Fruit fly (Drosophila melanogaster) whole organism, embryonic: ENCODE data around the gene Naa20A.
A peak's percentile ranks its signal among the peaks of the same experiment; 100 is the strongest.

Experiments used
- Asciz ChIP-seq: fragments of 200-800 bp; sonication (Bioruptor generic); optimal IDR thresholded peaks from 2 replicates; lab custom pipeline; 2017; ENCODE audit warnings: missing biosample characterization, mild to moderate bottlenecking, missing genetic modification characterization, missing genetic modification reagents
- B-H2 ChIP-seq: fragments of 200-800 bp; sonication (Bioruptor generic); optimal IDR thresholded peaks from 2 replicates; lab custom pipeline; 2018; ENCODE audit warnings: missing biosample characterization, mild to moderate bottlenecking, missing genetic modification characterization
- CG10267 ChIP-seq: fragments of 200-800 bp; sonication (Bioruptor generic); optimal IDR thresholded peaks from 2 replicates; lab custom pipeline; 2018; ENCODE audit warnings: missing biosample characterization, mild to moderate bottlenecking, missing genetic modification characterization, moderate library complexity
- CG11398 ChIP-seq: fragments of 200-800 bp; sonication (Bioruptor generic); optimal IDR thresholded peaks from 2 replicates; lab custom pipeline; 2016; ENCODE audit warnings: missing biosample characterization, missing genetic modification characterization
- CG12071 ChIP-seq: fragments of 200-800 bp; sonication (Bioruptor generic); optimal IDR thresholded peaks from 3 replicates; lab custom pipeline; 2018; ENCODE audit warnings: missing biosample characterization, mild to moderate bottlenecking, missing genetic modification characterization
- CG12104 ChIP-seq: fragments of 200-800 bp; sonication (Bioruptor generic); optimal IDR thresholded peaks from 3 replicates; lab custom pipeline; 2016; ENCODE audit warnings: missing biosample characterization, missing genetic modification characterization
- CG1233 ChIP-seq: fragments of 200-800 bp; sonication (Bioruptor generic); optimal IDR thresholded peaks from 4 replicates; lab custom pipeline; 2018; ENCODE audit warnings: missing biosample characterization, mild to moderate bottlenecking, missing genetic modification characterization
- CG13894 ChIP-seq: fragments of 200-800 bp; sonication (Bioruptor generic); optimal IDR thresholded peaks from 3 replicates; lab custom pipeline; 2018; ENCODE audit warnings: missing biosample characterization, mild to moderate bottlenecking, missing genetic modification characterization, moderate library complexity
- CG17912 ChIP-seq: fragments of 200-800 bp; sonication (Bioruptor generic); optimal IDR thresholded peaks from 2 replicates; lab custom pipeline; 2018; ENCODE audit warnings: missing biosample characterization, mild to moderate bottlenecking, missing genetic modification characterization
- CG18599 ChIP-seq: fragments of 200-800 bp; sonication (Bioruptor generic); optimal IDR thresholded peaks from 3 replicates; lab custom pipeline; 2017; ENCODE audit warnings: missing biosample characterization, missing genetic modification characterization, mild to moderate bottlenecking, moderate library complexity, missing genetic modification reagents
- CG18619 ChIP-seq: fragments of 200-800 bp; sonication (Bioruptor generic); optimal IDR thresholded peaks from 3 replicates; lab custom pipeline; 2017; ENCODE audit warnings: missing biosample characterization, mild to moderate bottlenecking, missing genetic modification characterization
- CG30431 ChIP-seq: fragments of 200-800 bp; sonication (Bioruptor generic); optimal IDR thresholded peaks from 2 replicates; lab custom pipeline; 2017; ENCODE audit warnings: missing biosample characterization, missing genetic modification characterization
- CG3407 ChIP-seq: fragments of 200-800 bp; sonication (Bioruptor generic); optimal IDR thresholded peaks from 2 replicates; lab custom pipeline; 2018; ENCODE audit warnings: missing biosample characterization, mild to moderate bottlenecking, missing genetic modification characterization
- CG34376 ChIP-seq: fragments of 200-800 bp; sonication (Bioruptor generic); optimal IDR thresholded peaks from 2 replicates; lab custom pipeline; 2018; ENCODE audit warnings: missing biosample characterization, mild to moderate bottlenecking, missing genetic modification characterization
- CG3847 ChIP-seq: fragments of 200-800 bp; sonication (Bioruptor generic); IDR thresholded peaks from 2 replicates; pipeline ENCODE4 v1.3.6; 2022; ENCODE audit warnings: missing biosample characterization, missing genetic modification characterization
- CG6254 ChIP-seq: fragments of 200-800 bp; sonication (Bioruptor generic); optimal IDR thresholded peaks from 3 replicates; lab custom pipeline; 2017; ENCODE audit warnings: mild to moderate bottlenecking, missing biosample characterization, missing genetic modification reagents, missing genetic modification characterization
- CG6272 ChIP-seq: fragments of 200-800 bp; sonication (Bioruptor generic); IDR thresholded peaks from 2 replicates; pipeline ENCODE4 v1.3.6; 2022; ENCODE audit warnings: missing biosample characterization, missing genetic modification characterization
- CG7271 ChIP-seq: fragments of 200-800 bp; sonication (Bioruptor generic); optimal IDR thresholded peaks from 2 replicates; lab custom pipeline; 2018; ENCODE audit warnings: missing biosample characterization, mild to moderate bottlenecking, missing genetic modification characterization, moderate library complexity
- CG7786 ChIP-seq: fragments of 200-800 bp; sonication (Bioruptor generic); optimal IDR thresholded peaks from 2 replicates; lab custom pipeline; 2016; ENCODE audit warnings: missing biosample characterization, missing genetic modification characterization
- CG7928 ChIP-seq: fragments of 200-800 bp; sonication (Bioruptor generic); optimal IDR thresholded peaks from 2 replicates; lab custom pipeline; 2017; ENCODE audit warnings: missing biosample characterization, mild to moderate bottlenecking, missing genetic modification characterization
- CG8089 ChIP-seq: fragments of 200-800 bp; sonication (Bioruptor generic); optimal IDR thresholded peaks from 3 replicates; lab custom pipeline; 2016; ENCODE audit warnings: missing biosample characterization, missing genetic modification characterization
- CG8290 ChIP-seq, 3 experiments: fragments of 200-800 bp; sonication (Bioruptor generic); optimal IDR thresholded peaks; 2 replicates each; lab custom pipeline; 2016 to 2019; ENCODE audit warnings: missing biosample characterization in 3 of 3, missing genetic modification characterization in 3 of 3, mild to moderate bottlenecking in 2 of 3, moderate library complexity in 1 of 3
- CG9876 ChIP-seq: fragments of 200-800 bp; sonication (Bioruptor generic); optimal IDR thresholded peaks from 2 replicates; lab custom pipeline; 2016; ENCODE audit warnings: missing biosample characterization, missing genetic modification characterization
- CkIIα-i1 ChIP-seq: fragments of 200-800 bp; sonication (Bioruptor generic); IDR thresholded peaks from 2 replicates; pipeline ENCODE4 v1.3.6; 2022; ENCODE audit warnings: missing biosample characterization, missing genetic modification characterization
- Dip2 ChIP-seq: fragments of 200-800 bp; sonication (Bioruptor generic); IDR thresholded peaks from 2 replicates; pipeline ENCODE4 v1.3.6; 2022; ENCODE audit warnings: missing biosample characterization, missing genetic modification characterization
- ERR ChIP-seq: fragments of 200-800 bp; sonication (Bioruptor generic); optimal IDR thresholded peaks from 2 replicates; lab custom pipeline; 2016; ENCODE audit warnings: missing biosample characterization, missing genetic modification characterization
- H15 ChIP-seq: fragments of 200-800 bp; sonication (Bioruptor generic); IDR thresholded peaks from 3 replicates; pipeline ENCODE4 v1.3.6; 2022; ENCODE audit warnings: missing biosample characterization, missing genetic modification characterization
- H2.0 ChIP-seq: fragments of 200-800 bp; sonication (Bioruptor generic); IDR thresholded peaks from 2 replicates; pipeline ENCODE4 v1.3.6; 2022; ENCODE audit warnings: missing biosample characterization, missing genetic modification characterization
- MTF-1 ChIP-seq: fragments of 200-800 bp; sonication (Bioruptor generic); optimal IDR thresholded peaks from 2 replicates; lab custom pipeline; 2018; ENCODE audit warnings: missing biosample characterization, mild to moderate bottlenecking, missing genetic modification characterization, borderline replicate concordance
- Mad ChIP-seq: fragments of 200-800 bp; sonication (Bioruptor generic); optimal IDR thresholded peaks from 2 replicates; lab custom pipeline; 2016; ENCODE audit warnings: missing biosample characterization, missing genetic modification characterization
- Med ChIP-seq: fragments of 200-800 bp; sonication (Bioruptor generic); peaks from one replicate; lab custom pipeline; 2016; ENCODE audit warnings: missing biosample characterization, missing genetic modification characterization, mild to moderate bottlenecking, inconsistent platforms, moderate library complexity
- NC2α ChIP-seq: fragments of 200-800 bp; sonication (Bioruptor generic); optimal IDR thresholded peaks from 2 replicates; lab custom pipeline; 2016; ENCODE audit warnings: missing biosample characterization, missing genetic modification characterization
- NFAT ChIP-seq: fragments of 200-800 bp; sonication (Bioruptor generic); IDR thresholded peaks from 2 replicates; pipeline ENCODE4 v1.3.6; 2022; ENCODE audit warnings: missing biosample characterization, missing genetic modification characterization
- Pdp1 ChIP-seq, 2 experiments: fragments of 200-800 bp; sonication (Bioruptor generic); optimal IDR thresholded peaks; 3 replicates each; lab custom pipeline; 2016; ENCODE audit warnings: missing biosample characterization in 2 of 2, missing genetic modification characterization in 2 of 2, mild to moderate bottlenecking in 1 of 2, moderate library complexity in 1 of 2
- Sry-β ChIP-seq: fragments of 200-800 bp; sonication (Bioruptor generic); optimal IDR thresholded peaks from 2 replicates; lab custom pipeline; 2018; ENCODE audit warnings: missing biosample characterization, mild to moderate bottlenecking, missing genetic modification characterization, moderate library complexity
- ara ChIP-seq: fragments of 200-800 bp; sonication (Bioruptor generic); IDR thresholded peaks from 2 replicates; pipeline ENCODE4 v1.3.6; 2022; ENCODE audit warnings: missing biosample characterization, missing genetic modification characterization
- br ChIP-seq: fragments of >200 bp; optimal IDR thresholded peaks from 2 replicates; lab custom pipeline; 2017
- ems ChIP-seq: fragments of 200-800 bp; sonication (Bioruptor generic); optimal IDR thresholded peaks from 3 replicates; lab custom pipeline; 2016; ENCODE audit warnings: missing biosample characterization, missing genetic modification characterization
- fd102C ChIP-seq: fragments of 200-800 bp; sonication (Bioruptor generic); optimal IDR thresholded peaks from 2 replicates; lab custom pipeline; 2018; ENCODE audit warnings: missing biosample characterization, mild to moderate bottlenecking, missing genetic modification characterization, moderate library complexity
- gce ChIP-seq: fragments of 200-800 bp; sonication (Bioruptor generic); IDR thresholded peaks from 3 replicates; pipeline ENCODE4 v1.3.6; 2022; ENCODE audit warnings: missing biosample characterization, missing genetic modification characterization
- inv ChIP-seq: fragments of 200-800 bp; sonication (Bioruptor generic); IDR thresholded peaks from 2 replicates; pipeline ENCODE4 v1.3.6; 2022; ENCODE audit warnings: missing biosample characterization, missing genetic modification characterization; ENCODE audit not compliant: partially characterized antibody
- kay ChIP-seq: fragments of 200-800 bp; sonication (Bioruptor generic); optimal IDR thresholded peaks from 2 replicates; lab custom pipeline; 2016; ENCODE audit warnings: missing biosample characterization, missing genetic modification characterization
- nerfin-1 ChIP-seq: fragments of 200-800 bp; sonication (Bioruptor generic); optimal IDR thresholded peaks from 3 replicates; lab custom pipeline; 2019; ENCODE audit warnings: missing biosample characterization, mild to moderate bottlenecking, missing genetic modification characterization, moderate library complexity
- odd ChIP-seq: fragments of 200-800 bp; sonication (Bioruptor generic); optimal IDR thresholded peaks from 2 replicates; lab custom pipeline; 2017; ENCODE audit warnings: missing biosample characterization, mild to moderate bottlenecking, missing genetic modification characterization
- onecut ChIP-seq: fragments of 200-800 bp; sonication (Bioruptor generic); IDR thresholded peaks from 2 replicates; pipeline ENCODE4 v1.3.6; 2022; ENCODE audit warnings: missing biosample characterization, missing genetic modification characterization
- otp ChIP-seq: fragments of 200-800 bp; sonication (Bioruptor generic); IDR thresholded peaks from 3 replicates; pipeline ENCODE4, ENCODE4 v1.3.6; 2022; ENCODE audit warnings: missing biosample characterization, missing genetic modification characterization
- sr ChIP-seq: fragments of 200-800 bp; sonication (Bioruptor generic); IDR thresholded peaks from 3 replicates; pipeline ENCODE4 v1.3.6; 2022; ENCODE audit warnings: missing biosample characterization, missing genetic modification characterization
- tna ChIP-seq: fragments of 200-800 bp; sonication (Bioruptor generic); IDR thresholded peaks from 2 replicates; pipeline ENCODE4 v1.3.6; 2022; ENCODE audit warnings: missing biosample characterization, missing genetic modification characterization; ENCODE audit not compliant: partially characterized antibody
- tup ChIP-seq: fragments of 200-800 bp; sonication (Bioruptor generic); optimal IDR thresholded peaks from 2 replicates; lab custom pipeline; 2016; ENCODE audit warnings: missing biosample characterization, mild to moderate bottlenecking, missing genetic modification characterization, moderate library complexity
- usp ChIP-seq: fragments of >200 bp; optimal IDR thresholded peaks from 2 replicates; lab custom pipeline; 2017; ENCODE audit warnings: missing biosample characterization, missing genetic modification characterization
- wor ChIP-seq: fragments of 200-800 bp; sonication (Bioruptor generic); IDR thresholded peaks from 2 replicates; pipeline ENCODE4 v1.3.6; 2022; ENCODE audit warnings: missing biosample characterization, missing genetic modification characterization

The Naa20A gene

DNA sequence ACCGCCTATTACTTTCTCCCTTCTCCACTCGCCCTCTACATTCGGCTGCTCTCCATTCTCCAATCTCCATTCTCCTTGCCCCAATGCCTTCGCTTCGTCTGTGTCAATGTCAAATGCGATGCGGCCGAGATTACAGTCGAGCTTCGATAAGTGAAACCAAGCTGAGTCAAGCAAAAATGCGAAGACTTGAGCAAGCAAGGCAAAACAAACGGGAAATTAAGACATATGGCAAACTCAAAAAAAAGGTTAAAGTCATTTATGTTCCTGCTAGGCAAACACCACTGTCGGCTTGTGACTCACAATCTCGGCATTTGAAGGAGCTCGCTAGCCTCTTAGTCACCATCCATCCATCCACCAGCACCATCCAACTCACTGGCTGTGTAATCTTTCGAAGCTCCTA lies 45.5 kb upstream of the Naa20A start (continued):
- peak; percentile 89 for TF ChIP-seq gce
- TF ChIP-seq CG6254, result peak; percentile 91
- TF ChIP-seq ara (GFP tag; lab: Robert Waterston, UW), result peak; percentile 95
- TF ChIP-seq CG7786, result peak; percentile 98
- peak; percentile 45; the same call in 1 of the 2 replicates for TF ChIP-seq Dip2 (GFP tag; lab: Robert Waterston, UW)
- peak; percentile 96 for TF ChIP-seq Mad
- TF ChIP-seq tna (GFP tag; lab: Robert Waterston, UW), result no peak
- peak; percentile 100 for TF ChIP-seq kay (GFP tag; lab: Kevin White, UChicago)
- TF ChIP-seq ERR (GFP tag; lab: Kevin White, UChicago), result peak; percentile 98
- peak; percentile 91 for TF ChIP-seq CG12071 (GFP tag; lab: Kevin White, UChicago)
- TF ChIP-seq nerfin-1, result peak; percentile 87
- peak; percentile 97 for TF ChIP-seq H2.0
- TF ChIP-seq CG3847 (GFP tag; lab: Robert Waterston, UW), result peak; percentile 95
- TF ChIP-seq CG18619 (GFP tag; lab: Kevin White, UChicago), result peak; percentile 94
- TF ChIP-seq br (lab: Kevin White, UChicago), result no peak
- TF ChIP-seq Asciz (GFP tag; lab: Kevin White, UChicago), result peak; percentile 77
- TF ChIP-seq wor (GFP tag; lab: Robert Waterston, UW), result peak; percentile 89
- peak; percentile 97 for TF ChIP-seq tup (GFP tag; lab: Kevin White, UChicago)
- TF ChIP-seq H15 (GFP tag; lab: Robert Waterston, UW), result peak; percentile 90
- peak; percentile 95 for TF ChIP-seq CG3407 (GFP tag; lab: Kevin White, UChicago)
- TF ChIP-seq CG10267 (tag; lab: Kevin White, UChicago), result peak; percentile 87
- TF ChIP-seq usp (GFP tag; lab: Kevin White, UChicago), result no peak
- peak; percentile 88 for TF ChIP-seq CG6272 (GFP tag; lab: Robert Waterston, UW)
- TF ChIP-seq CG8290 (GFP tag; optimal IDR thresholded peaks at IDR 0.05; lab: Kevin White, UChicago), result peak; percentile 97
- TF ChIP-seq CG8290 (tag; optimal IDR thresholded peaks at IDR 0.05; lab: Kevin White, UChicago), result peak; percentile 92 to 98
- peak; percentile 91 for TF ChIP-seq odd (GFP tag; lab: Kevin White, UChicago)
- peak; percentile 100 for TF ChIP-seq Med (GFP tag; lab: Kevin White, UChicago)
- peak; percentile 70 for TF ChIP-seq fd102C
- peak; percentile 90 for TF ChIP-seq B-H2 (GFP tag; lab: Kevin White, UChicago)
- peak; percentile 96 for TF ChIP-seq CG17912 (GFP tag; lab: Kevin White, UChicago)
- TF ChIP-seq CG7928 (GFP tag; lab: Kevin White, UChicago), result peak; percentile 70
- peak; percentile 91 for TF ChIP-seq CG1233 (GFP tag; lab: Kevin White, UChicago)
- peak; percentile 96 for TF ChIP-seq CG8089
- TF ChIP-seq CG11398 (GFP tag; lab: Kevin White, UChicago), result peak; percentile 97
- TF ChIP-seq Sry-β (GFP tag; lab: Kevin White, UChicago), result peak; percentile 54
- TF ChIP-seq inv (GFP tag; lab: Robert Waterston, UW), result no peak
- no peak for TF ChIP-seq CG13894
- TF ChIP-seq CG30431 (GFP tag; lab: Kevin White, UChicago), result peak; percentile 97
- TF ChIP-seq NC2α (GFP tag; lab: Kevin White, UChicago), result peak; percentile 97
- TF ChIP-seq CkIIα-i1 (GFP tag; lab: Robert Waterston, UW), result peak; percentile 32; the same call in 1 of the 2 replicates
- TF ChIP-seq sr (GFP tag; lab: Robert Waterston, UW), result peak; percentile 78
- TF ChIP-seq CG9876 (GFP tag; lab: Kevin White, UChicago), result peak; percentile 98
- peak; percentile 89 for TF ChIP-seq CG12104 (GFP tag; lab: Kevin White, UChicago)
- TF ChIP-seq CG34376, result peak; percentile 93
- TF ChIP-seq CG7271 (tag; lab: Kevin White, UChicago), result peak; percentile 59
- TF ChIP-seq NFAT (GFP tag; lab: Robert Waterston, UW), result peak; percentile 93
- peak; percentile 97 for TF ChIP-seq ems (GFP tag; lab: Kevin White, UChicago)
- peak; percentile 96 for TF ChIP-seq otp (GFP tag; lab: Robert Waterston, UW)
- TF ChIP-seq CG18599 (GFP tag; lab: Kevin White, UChicago), result peak; percentile 95
- peak; percentile 96 for TF ChIP-seq onecut (GFP tag; lab: Robert Waterston, UW)
- TF ChIP-seq Pdp1 (GFP tag; optimal IDR thresholded peaks at IDR 0.05; lab: Kevin White, UChicago), result peak; percentile 96 to 98
- peak; percentile 91 for TF ChIP-seq MTF-1 (GFP tag; lab: Kevin White, UChicago)
